Worm (Caenorhabditis elegans) whole organism, mixed stage, embryonic: ENCODE results near the gene C46F11.6.

Experiments
- M03D4.4 ChIP-seq: sonication (generic microtip); optimal IDR thresholded peaks from 2 replicates; lab custom pipeline; 2017; ENCODE audit warnings: mild to moderate bottlenecking, missing genetic modification characterization, missing compliant biosample characterization
- bed-3 ChIP-seq: fragments of 200-800 bp; sonication (Bioruptor generic); optimal IDR thresholded peaks from 3 replicates; lab custom pipeline; 2018; ENCODE audit warnings: mild to moderate bottlenecking, missing genetic modification characterization, moderate library complexity, missing compliant biosample characterization
- blmp-1 ChIP-seq: fragments of 150-350 bp; optimal IDR thresholded peaks from 2 replicates; lab custom pipeline; 2014; ENCODE audit warnings: missing biosample characterization, missing genetic modification characterization
- ceh-39 ChIP-seq: fragments of 150-350 bp; optimal IDR thresholded peaks from 2 replicates; lab custom pipeline; 2014; ENCODE audit warnings: missing biosample characterization, missing genetic modification characterization
- ceh-43 ChIP-seq: fragments of 200-800 bp; sonication (Bioruptor generic); optimal IDR thresholded peaks from 2 replicates; lab custom pipeline; 2018; ENCODE audit warnings: mild to moderate bottlenecking, missing genetic modification characterization, moderate library complexity, missing compliant biosample characterization
- ceh-83 ChIP-seq: fragments of 200-800 bp; sonication (Bioruptor generic); optimal IDR thresholded peaks from 2 replicates; lab custom pipeline; 2018; ENCODE audit warnings: mild to moderate bottlenecking, missing genetic modification characterization, missing compliant biosample characterization
- ces-1 ChIP-seq: fragments of 150-350 bp; optimal IDR thresholded peaks from 2 replicates; lab custom pipeline; 2014; ENCODE audit warnings: missing biosample characterization, missing genetic modification reagents, missing genetic modification characterization
- cnd-1 ChIP-seq: fragments of 200-800 bp; sonication (Bioruptor generic); optimal IDR thresholded peaks from 2 replicates; lab custom pipeline; 2018; ENCODE audit warnings: mild to moderate bottlenecking, missing genetic modification characterization, missing compliant biosample characterization
- drap-1 ChIP-seq: fragments of 200-800 bp; sonication (Bioruptor generic); optimal IDR thresholded peaks from 3 replicates; lab custom pipeline; 2018; ENCODE audit warnings: mild to moderate bottlenecking, missing genetic modification characterization, missing compliant biosample characterization
- elt-1 ChIP-seq: sonication (generic microtip); optimal IDR thresholded peaks from 2 replicates; lab custom pipeline; 2017; ENCODE audit warnings: missing genetic modification characterization, mild to moderate bottlenecking, missing compliant biosample characterization, antibody characterized with exemption, moderate library complexity, borderline replicate concordance; ENCODE audit not compliant: insufficient read depth
- elt-3 ChIP-seq: fragments of 150-350 bp; optimal IDR thresholded peaks from 2 replicates; lab custom pipeline; 2014; ENCODE audit warnings: missing biosample characterization, missing genetic modification characterization
- flh-1 ChIP-seq: fragments of 200-800 bp; sonication (Bioruptor generic); optimal IDR thresholded peaks from 2 replicates; lab custom pipeline; 2018; ENCODE audit warnings: mild to moderate bottlenecking, missing genetic modification characterization, moderate library complexity, missing compliant biosample characterization
- ham-2 ChIP-seq: fragments of 200-800 bp; sonication (Bioruptor generic); optimal IDR thresholded peaks from 2 replicates; lab custom pipeline; 2018; ENCODE audit warnings: mild to moderate bottlenecking, missing genetic modification characterization, missing compliant biosample characterization
- hlh-1 ChIP-seq: fragments of 150-350 bp; optimal IDR thresholded peaks from 2 replicates; lab custom pipeline; 2014; ENCODE audit warnings: missing biosample characterization, missing genetic modification reagents, missing genetic modification characterization
- lin-13 ChIP-seq: fragments of 150-350 bp; optimal IDR thresholded peaks from 2 replicates; lab custom pipeline; 2014; ENCODE audit warnings: missing biosample characterization, missing genetic modification characterization
- lsy-2 ChIP-seq: fragments of 150-350 bp; optimal IDR thresholded peaks from 2 replicates; lab custom pipeline; 2014; ENCODE audit warnings: missing biosample characterization, missing genetic modification characterization
- mab-5 ChIP-seq: fragments of 150-350 bp; optimal IDR thresholded peaks from 2 replicates; lab custom pipeline; 2014; ENCODE audit warnings: missing biosample characterization, missing genetic modification characterization
- mep-1 ChIP-seq: fragments of 150-350 bp; optimal IDR thresholded peaks from 2 replicates; lab custom pipeline; 2017; ENCODE audit warnings: missing biosample characterization, missing genetic modification reagents, missing genetic modification characterization, inconsistent platforms
- mls-2 ChIP-seq: sonication (generic microtip); optimal IDR thresholded peaks from 2 replicates; lab custom pipeline; 2016; ENCODE audit warnings: mild to moderate bottlenecking, missing genetic modification characterization, moderate library complexity, missing compliant biosample characterization
- nhr-12 ChIP-seq: fragments of 150-350 bp; optimal IDR thresholded peaks from 2 replicates; lab custom pipeline; 2014; ENCODE audit warnings: missing biosample characterization, missing genetic modification characterization
- nhr-2 ChIP-seq: fragments of 150-350 bp; optimal IDR thresholded peaks from 2 replicates; lab custom pipeline; 2014; ENCODE audit warnings: missing biosample characterization, missing genetic modification characterization
- nhr-237 ChIP-seq: fragments of 150-350 bp; optimal IDR thresholded peaks from 2 replicates; lab custom pipeline; 2014; ENCODE audit warnings: missing biosample characterization, missing genetic modification characterization
- nhr-28 ChIP-seq: fragments of 150-350 bp; optimal IDR thresholded peaks from 2 replicates; lab custom pipeline; 2014; ENCODE audit warnings: missing biosample characterization, missing genetic modification characterization
- nhr-76 ChIP-seq: sonication (generic microtip); optimal IDR thresholded peaks from 2 replicates; lab custom pipeline; 2017; ENCODE audit warnings: missing biosample characterization, missing genetic modification characterization
- pha-4 ChIP-seq: fragments of 150-350 bp; optimal IDR thresholded peaks from 2 replicates; lab custom pipeline; 2018; ENCODE audit warnings: missing biosample characterization, missing genetic modification reagents, missing genetic modification characterization
- sem-2 ChIP-seq: fragments of 200-800 bp; sonication (Bioruptor generic); optimal IDR thresholded peaks from 2 replicates; lab custom pipeline; 2018; ENCODE audit warnings: mild to moderate bottlenecking, missing genetic modification characterization, missing compliant biosample characterization
- sptf-1 ChIP-seq: sonication (generic microtip); optimal IDR thresholded peaks from 2 replicates; lab custom pipeline; 2017; ENCODE audit warnings: mild to moderate bottlenecking, missing genetic modification characterization, moderate library complexity, missing compliant biosample characterization
- tbx-8 ChIP-seq: fragments of 200-800 bp; sonication (Bioruptor generic); optimal IDR thresholded peaks from 2 replicates; lab custom pipeline; 2018; ENCODE audit warnings: mild to moderate bottlenecking, missing genetic modification characterization, moderate library complexity, missing compliant biosample characterization
- unc-120 ChIP-seq: sonication (generic microtip); optimal IDR thresholded peaks from 2 replicates; lab custom pipeline; 2017; ENCODE audit warnings: missing genetic modification characterization, missing compliant biosample characterization; ENCODE audit not compliant: poor library complexity, severe bottlenecking
- unc-39 ChIP-seq: fragments of 150-350 bp; optimal IDR thresholded peaks from 2 replicates; lab custom pipeline; 2014; ENCODE audit warnings: missing biosample characterization, missing genetic modification characterization
- unc-62 ChIP-seq: fragments of 150-350 bp; optimal IDR thresholded peaks from 2 replicates; lab custom pipeline; 2014; ENCODE audit warnings: missing biosample characterization, missing genetic modification reagents, missing genetic modification characterization
- zip-8 ChIP-seq: fragments of 150-350 bp; optimal IDR thresholded peaks from 2 replicates; lab custom pipeline; 2014; ENCODE audit warnings: missing biosample characterization, missing genetic modification characterization

The C46F11.6 gene

DNA sequence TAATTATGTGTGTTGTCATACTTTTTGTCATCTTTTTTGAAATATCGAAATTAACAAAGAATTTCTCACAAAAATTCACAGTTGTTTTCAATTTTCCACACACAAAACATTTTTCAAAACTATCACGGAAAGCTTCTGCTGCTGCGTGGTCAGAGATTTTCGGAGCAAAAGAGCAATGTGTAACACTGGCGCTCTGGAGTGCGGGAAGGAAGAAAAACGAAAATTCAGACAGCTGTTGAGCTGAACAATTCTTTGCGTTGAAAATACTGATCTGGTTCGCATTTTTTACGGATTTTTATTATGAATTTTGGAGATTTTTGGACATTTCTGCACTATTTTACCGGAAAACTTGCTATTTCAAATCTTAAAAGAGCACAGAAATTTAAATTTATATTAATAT is 26.6 kb downstream of the C46F11.6 start:
- TF ChIP-seq unc-62 (GFP tag; lab: Kevin White, UChicago) (no peak), hlh-1 (tag; lab: Kevin White, UChicago) (peak; percentile 90)
- TF ChIP-seq, all 35 proteins: peak for 1

DNA sequence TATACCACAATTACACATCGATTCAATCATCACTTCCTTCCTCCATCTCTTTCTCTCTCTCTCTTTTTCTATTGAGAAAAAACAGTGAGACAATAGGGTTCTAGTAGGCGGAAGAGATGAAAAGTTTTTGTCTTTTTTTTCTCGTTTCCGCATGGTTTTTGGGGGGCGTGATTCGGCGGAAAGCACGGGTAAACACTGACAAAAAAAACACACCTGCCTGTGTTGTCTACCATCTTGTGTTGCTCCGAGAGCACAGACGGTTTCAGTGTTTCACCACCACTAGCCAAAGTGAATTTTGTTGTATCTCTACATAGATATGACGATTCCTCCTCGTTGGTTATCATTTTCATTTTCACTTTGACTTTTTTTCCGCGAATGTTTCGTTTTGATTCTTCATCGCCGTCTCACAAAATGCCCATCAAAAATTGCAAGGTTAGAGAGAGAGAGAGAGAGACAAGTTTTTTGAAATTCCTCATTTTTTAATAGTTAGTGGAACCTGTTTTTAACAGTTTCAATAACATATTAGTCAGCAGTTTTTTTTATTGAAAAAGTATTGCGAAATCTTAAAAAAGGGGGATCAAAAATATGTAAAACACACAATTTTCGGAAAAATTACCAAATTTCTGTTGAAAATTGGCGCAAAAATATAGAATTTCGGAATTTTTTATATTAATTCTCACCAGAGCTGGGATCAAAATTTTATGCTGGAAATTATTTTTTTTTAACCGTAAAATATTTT is 32.8 kb downstream of the C46F11.6 start:
- peak; percentile 7 for TF ChIP-seq nhr-237 (tag; lab: Kevin White, UChicago)
- no peak for TF ChIP-seq unc-120 (tag; lab: Kevin White, UChicago)

DNA sequence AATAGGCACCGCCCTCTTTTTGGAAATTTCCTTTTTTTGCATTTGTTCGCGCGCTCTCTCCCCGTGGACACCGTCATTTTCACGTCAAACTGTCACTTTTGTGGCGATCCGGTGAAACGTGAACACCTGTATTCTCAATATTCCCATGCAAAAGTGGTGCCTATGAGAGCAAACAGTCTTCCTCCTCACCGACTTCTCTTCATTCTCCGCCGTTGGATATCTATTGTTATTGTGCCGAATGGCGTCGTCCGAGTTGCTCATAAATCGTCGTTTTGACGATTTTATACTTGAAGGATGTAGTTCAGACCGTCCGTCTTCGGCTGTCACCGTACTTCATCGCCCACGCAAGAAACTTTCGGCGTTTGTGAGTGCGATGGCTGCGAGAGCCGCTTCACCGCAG is 34.4 kb downstream of the C46F11.6 start, which contains the start of gene rilp-1:
Gene rilp-1 (plus strand): TSS at position 301 of the 400 bp plus-strand sequence.
- TF ChIP-seq bed-3 (GFP tag; lab: Kevin White, UChicago) (no peak), flh-1 (GFP tag; lab: Kevin White, UChicago) (no peak), ceh-39 (tag; lab: Kevin White, UChicago) (no peak), elt-3 (tag; lab: Kevin White, UChicago) (no peak), nhr-28 (tag; lab: Kevin White, UChicago) (no peak), unc-39 (tag; lab: Kevin White, UChicago) (no peak), mab-5 (tag; lab: Kevin White, UChicago) (no peak), zip-8 (tag; lab: Kevin White, UChicago) (no peak), nhr-237 (tag; lab: Kevin White, UChicago) (no peak), cnd-1 (tag; lab: Kevin White, UChicago) (no peak), elt-1 (tag; lab: Kevin White, UChicago) (no peak), unc-120 (tag; lab: Kevin White, UChicago) (no peak), nhr-12 (no peak), ham-2 (GFP tag; lab: Kevin White, UChicago) (no peak), tbx-8 (GFP tag; lab: Kevin White, UChicago) (no peak), pha-4 (no peak), sptf-1 (tag; lab: Kevin White, UChicago) (no peak), nhr-76 (tag; lab: Kevin White, UChicago) (no peak), M03D4.4 (no peak), mep-1 (no peak)

DNA sequence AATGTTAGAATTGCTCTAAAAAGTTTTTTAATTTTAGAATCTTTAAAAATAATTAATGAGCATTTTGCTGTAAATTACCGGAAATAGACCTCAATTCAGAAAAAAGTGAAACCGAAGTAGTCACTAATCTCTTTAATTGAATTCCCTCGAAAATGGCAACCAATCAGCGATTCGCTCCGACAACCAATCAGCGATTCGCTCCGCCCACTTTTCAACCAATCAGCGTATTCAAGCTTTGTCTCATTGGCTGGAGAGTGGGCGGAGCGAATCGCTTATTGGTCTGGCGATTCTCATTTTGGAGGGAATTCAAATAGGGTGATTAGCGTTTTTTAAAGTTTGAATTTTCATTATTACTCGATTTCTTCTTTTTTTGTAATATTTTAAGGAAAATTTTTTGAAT is 35.4 kb downstream of the C46F11.6 start:
- TF ChIP-seq elt-1 (tag; lab: Kevin White, UChicago) (no peak), mep-1 (no peak), elt-3 (tag; lab: Kevin White, UChicago) (no peak), unc-39 (tag; lab: Kevin White, UChicago) (no peak), sem-2 (no peak), hlh-1 (tag; lab: Kevin White, UChicago) (no peak), lsy-2 (no peak), mab-5 (tag; lab: Kevin White, UChicago) (no peak), nhr-237 (tag; lab: Kevin White, UChicago) (no peak), pha-4 (no peak), nhr-76 (tag; lab: Kevin White, UChicago) (no peak), blmp-1 (tag; lab: Kevin White, UChicago) (no peak), drap-1 (no peak), zip-8 (tag; lab: Kevin White, UChicago) (no peak), flh-1 (GFP tag; lab: Kevin White, UChicago) (no peak)

DNA sequence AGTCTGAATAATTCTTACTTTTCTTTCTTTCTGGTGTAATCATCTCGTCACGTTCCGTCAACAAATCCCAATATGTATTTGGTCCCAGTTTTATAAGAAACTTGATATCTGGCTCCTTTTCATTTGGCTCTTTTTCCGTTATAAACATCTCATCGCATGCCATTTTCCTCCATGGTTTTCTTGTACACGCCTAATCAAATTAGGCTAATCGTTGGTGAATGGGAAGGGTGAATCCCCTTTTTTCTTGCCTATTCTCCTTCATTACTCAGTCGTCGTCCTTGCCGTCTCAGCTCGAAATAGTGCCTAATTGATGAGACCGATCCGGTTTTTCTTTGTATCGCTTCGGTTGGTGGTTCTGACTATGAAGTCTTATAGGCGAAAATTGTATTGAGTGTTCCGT is 36.1 kb downstream of the C46F11.6 start:
- TF ChIP-seq ces-1 (GFP tag; lab: Kevin White, UChicago) (peak; percentile 66), nhr-2 (tag; lab: Kevin White, UChicago) (no peak)

DNA sequence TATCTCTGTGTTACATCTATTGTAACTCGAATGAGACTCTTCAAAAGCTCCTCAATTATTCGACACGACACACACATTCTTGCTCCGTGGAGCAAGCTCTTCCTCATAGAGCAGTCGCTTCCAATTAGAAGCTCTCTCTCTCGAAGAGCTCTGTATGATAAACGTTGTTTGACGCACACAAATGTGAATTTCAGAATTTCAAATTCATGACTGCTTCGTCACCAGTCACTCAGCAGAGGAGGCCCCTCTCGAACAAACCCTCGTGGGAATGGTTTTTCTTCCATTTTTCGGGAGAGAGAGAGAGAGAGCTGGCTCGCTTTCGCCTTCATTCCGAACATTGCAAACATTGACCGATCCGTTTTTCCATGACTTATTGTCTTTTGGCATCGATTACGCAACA is 37.9 kb downstream of the C46F11.6 start:
- TF ChIP-seq unc-120 (tag; lab: Kevin White, UChicago) (no peak), ham-2 (GFP tag; lab: Kevin White, UChicago) (no peak), elt-1 (tag; lab: Kevin White, UChicago) (no peak), ceh-39 (tag; lab: Kevin White, UChicago) (no peak), mls-2 (tag; lab: Kevin White, UChicago) (no peak), bed-3 (GFP tag; lab: Kevin White, UChicago) (no peak), flh-1 (GFP tag; lab: Kevin White, UChicago) (no peak), blmp-1 (tag; lab: Kevin White, UChicago) (no peak), nhr-2 (tag; lab: Kevin White, UChicago) (no peak), ceh-43 (GFP tag; lab: Kevin White, UChicago) (no peak), nhr-237 (tag; lab: Kevin White, UChicago) (no peak), zip-8 (tag; lab: Kevin White, UChicago) (no peak), mep-1 (no peak), lin-13 (no peak), sptf-1 (tag; lab: Kevin White, UChicago) (no peak), pha-4 (no peak), ceh-83 (GFP tag; lab: Kevin White, UChicago) (no peak), ces-1 (GFP tag; lab: Kevin White, UChicago) (no peak), mab-5 (tag; lab: Kevin White, UChicago) (no peak), cnd-1 (tag; lab: Kevin White, UChicago) (no peak)
